Worm (Caenorhabditis elegans) whole organism, young adult: ENCODE data around the gene F58F12.12.

ENCODE experiments used
- B0035.1 ChIP-seq: sonication (generic microtip); optimal IDR thresholded peaks from 2 replicates; lab custom pipeline; 2016; ENCODE audit warnings: missing genetic modification characterization, mild to moderate bottlenecking, missing compliant biosample characterization, missing genotype, missing genetic modification reagents
- B0261.1 ChIP-seq: sonication (generic microtip); optimal IDR thresholded peaks from 2 replicates; lab custom pipeline; 2016; ENCODE audit warnings: mild to moderate bottlenecking, missing genetic modification characterization, moderate library complexity, missing compliant biosample characterization
- C06A6.2 ChIP-seq: fragments of 200-800 bp; sonication (Bioruptor generic); conservative IDR thresholded peaks from 2 replicates; pipeline ENCODE4 v1.3.6; 2022; ENCODE audit warnings: missing genetic modification characterization, missing compliant biosample characterization
- F10E7.11 ChIP-seq: sonication (generic microtip); optimal IDR thresholded peaks from 2 replicates; lab custom pipeline; 2017; ENCODE audit warnings: mild to moderate bottlenecking, missing genetic modification characterization, moderate library complexity, missing compliant biosample characterization
- F22D6.2 ChIP-seq: sonication (generic microtip); optimal IDR thresholded peaks from 2 replicates; lab custom pipeline; 2016; ENCODE audit warnings: mild to moderate bottlenecking, missing genetic modification characterization, missing compliant biosample characterization
- F52B5.7 ChIP-seq: sonication (generic microtip); optimal IDR thresholded peaks from 2 replicates; lab custom pipeline; 2016; ENCODE audit warnings: mild to moderate bottlenecking, missing genetic modification characterization, missing compliant biosample characterization
- F55B11.4 ChIP-seq: sonication (generic microtip); optimal IDR thresholded peaks from 2 replicates; lab custom pipeline; 2016; ENCODE audit warnings: missing compliant biosample characterization, missing genetic modification characterization, borderline replicate concordance; ENCODE audit not compliant: insufficient read depth
- T26A5.8 ChIP-seq: sonication (generic microtip); optimal IDR thresholded peaks from 2 replicates; lab custom pipeline; 2016; ENCODE audit warnings: missing genetic modification characterization, missing compliant biosample characterization
- Y53F4B.3 ChIP-seq: fragments of 200-800 bp; sonication (Bioruptor generic); IDR thresholded peaks from 2 replicates; pipeline ENCODE4 v1.3.6; 2022; ENCODE audit warnings: missing genetic modification reagents, missing genetic modification characterization, missing compliant biosample characterization
- Y56A3A.18 ChIP-seq: fragments of 200-800 bp; sonication (Bioruptor generic); IDR thresholded peaks from 2 replicates; pipeline ENCODE4 v1.3.6; 2022; ENCODE audit warnings: missing genetic modification reagents, missing genetic modification characterization, missing compliant biosample characterization
- Y67H2A.10 ChIP-seq: fragments of 200-800 bp; sonication (Bioruptor generic); conservative IDR thresholded peaks from 2 replicates; pipeline ENCODE4 v1.3.6; 2022; ENCODE audit warnings: missing genetic modification reagents, missing genetic modification characterization, missing compliant biosample characterization
- Y95B8A.8 ChIP-seq: fragments of 200-800 bp; sonication (Bioruptor generic); IDR thresholded peaks from 2 replicates; pipeline ENCODE4 v1.3.6; 2022; ENCODE audit warnings: missing genetic modification reagents, missing genetic modification characterization, missing compliant biosample characterization
- ZK185.1 ChIP-seq: sonication (generic microtip); optimal IDR thresholded peaks from 2 replicates; lab custom pipeline; 2016; ENCODE audit warnings: mild to moderate bottlenecking, missing genetic modification characterization, missing compliant biosample characterization; ENCODE audit not compliant: poor library complexity, severe bottlenecking
- akir-1 ChIP-seq: fragments of 200-800 bp; sonication (Bioruptor generic); optimal IDR thresholded peaks from 2 replicates; lab custom pipeline; 2018; ENCODE audit warnings: mild to moderate bottlenecking, missing genetic modification characterization, moderate library complexity, missing compliant biosample characterization
- ama-1 ChIP-seq, 3 experiments: fragments of 150-350 bp in 1 of 3; sonication (generic microtip) in 2 of 3; optimal IDR thresholded peaks; 2 replicates each; lab custom pipeline; 2014 to 2018; ENCODE audit warnings: missing biosample characterization in 2 of 3, missing genetic modification characterization in 2 of 3, missing genetic modification reagents in 2 of 3
- attf-5 ChIP-seq: fragments of 200-800 bp; sonication (Bioruptor generic); optimal IDR thresholded peaks from 2 replicates; lab custom pipeline; 2018; ENCODE audit warnings: mild to moderate bottlenecking, missing genetic modification characterization, missing compliant biosample characterization
- cebp-1 ChIP-seq, 2 experiments: fragments of 200-800 bp in 1 of 2; sonication (Bioruptor generic) in 1 of 2; sonication (generic microtip) in 1 of 2; IDR thresholded peaks in 1 of 2; optimal IDR thresholded peaks in 1 of 2; 2 replicates each; pipeline versions ENCODE4 v1.3.6 to Lab custom; 2017 to 2022; ENCODE audit warnings: missing compliant biosample characterization in 2 of 2, missing genetic modification characterization in 2 of 2, mild to moderate bottlenecking in 1 of 2, missing genetic modification reagents in 1 of 2, moderate library complexity in 1 of 2
- ceh-100 ChIP-seq: fragments of 200-800 bp; sonication (Bioruptor generic); IDR thresholded peaks from 2 replicates; pipeline ENCODE4 v1.3.6; 2022; ENCODE audit warnings: missing genetic modification reagents, missing genetic modification characterization, missing compliant biosample characterization
- chd-7 ChIP-seq: sonication (generic microtip); optimal IDR thresholded peaks from 2 replicates; lab custom pipeline; 2016; ENCODE audit warnings: mild to moderate bottlenecking, missing genetic modification characterization, moderate library complexity, missing compliant biosample characterization
- die-1 ChIP-seq: sonication (generic microtip); optimal IDR thresholded peaks from 2 replicates; lab custom pipeline; 2016; ENCODE audit warnings: missing genotype, mild to moderate bottlenecking, missing genetic modification characterization, missing compliant biosample characterization
- dpl-1 ChIP-seq: fragments of 150-350 bp; optimal IDR thresholded peaks from 2 replicates; lab custom pipeline; 2014; ENCODE audit warnings: missing biosample characterization, missing genetic modification reagents, missing genetic modification characterization
- egrh-3 ChIP-seq: fragments of 200-800 bp; sonication (Bioruptor generic); IDR thresholded peaks from 2 replicates; pipeline ENCODE4 v1.3.6; 2022; ENCODE audit warnings: missing genetic modification reagents, missing genetic modification characterization, missing compliant biosample characterization
- ekl-4 ChIP-seq: fragments of 200-800 bp; sonication (Bioruptor generic); IDR thresholded peaks from 2 replicates; pipeline ENCODE4 v1.3.6; 2022; ENCODE audit warnings: missing genetic modification reagents, missing genetic modification characterization, missing compliant biosample characterization
- gei-17 ChIP-seq: fragments of 200-800 bp; sonication (Bioruptor generic); optimal IDR thresholded peaks from 2 replicates; lab custom pipeline; 2018; ENCODE audit warnings: mild to moderate bottlenecking, missing genetic modification characterization, missing compliant biosample characterization
- hlh-12 ChIP-seq: sonication (generic microtip); optimal IDR thresholded peaks from 2 replicates; lab custom pipeline; 2016; ENCODE audit warnings: missing genetic modification characterization, missing compliant biosample characterization
- hmg-1.2 ChIP-seq: fragments of 200-800 bp; sonication (Bioruptor generic); IDR thresholded peaks from 2 replicates; pipeline ENCODE4 v1.3.6; 2022; ENCODE audit warnings: missing genetic modification reagents, missing genetic modification characterization, missing compliant biosample characterization
- hrde-1 ChIP-seq: sonication (generic microtip); optimal IDR thresholded peaks from 2 replicates; lab custom pipeline; 2016; ENCODE audit warnings: missing genetic modification characterization, mild to moderate bottlenecking, missing compliant biosample characterization, moderate library complexity, missing genotype, missing genetic modification reagents, borderline replicate concordance
- lag-1 ChIP-seq: fragments of 200-800 bp; sonication (Bioruptor generic); IDR thresholded peaks from 2 replicates; pipeline ENCODE4 v1.3.6; 2022; ENCODE audit warnings: missing genetic modification reagents, missing genetic modification characterization, missing compliant biosample characterization
- let-526 ChIP-seq: fragments of 200-800 bp; sonication (Bioruptor generic); IDR thresholded peaks from 2 replicates; pipeline ENCODE4 v1.3.6; 2022; ENCODE audit warnings: missing genetic modification reagents, missing genetic modification characterization, missing compliant biosample characterization
- let-607 ChIP-seq, 2 experiments: fragments of 200-800 bp in 1 of 2; sonication (Bioruptor generic) in 1 of 2; sonication (generic microtip) in 1 of 2; optimal IDR thresholded peaks; 2 replicates each; lab custom pipeline; 2016 to 2018; ENCODE audit warnings: mild to moderate bottlenecking in 2 of 2, missing compliant biosample characterization in 2 of 2, missing genetic modification characterization in 2 of 2, moderate library complexity in 2 of 2, missing genotype in 1 of 2
- lin-40 ChIP-seq: sonication (generic microtip); optimal IDR thresholded peaks from 2 replicates; lab custom pipeline; 2016; ENCODE audit warnings: missing genetic modification characterization, mild to moderate bottlenecking, missing compliant biosample characterization, missing genotype, missing genetic modification reagents
- lsl-1 ChIP-seq: fragments of 200-800 bp; sonication (Bioruptor generic); optimal IDR thresholded peaks from 2 replicates; lab custom pipeline; 2018; ENCODE audit warnings: mild to moderate bottlenecking, missing genetic modification characterization, moderate library complexity, missing compliant biosample characterization
- madf-6 ChIP-seq: fragments of 200-800 bp; sonication (Bioruptor generic); IDR thresholded peaks from 2 replicates; pipeline ENCODE4 v1.3.6; 2022; ENCODE audit warnings: missing genetic modification reagents, missing genetic modification characterization, missing compliant biosample characterization
- mcd-1 ChIP-seq: fragments of 200-800 bp; sonication (Bioruptor generic); IDR thresholded peaks from 2 replicates; pipeline ENCODE4 v1.3.6; 2022; ENCODE audit warnings: missing genetic modification reagents, missing genetic modification characterization, missing compliant biosample characterization
- mes-4 ChIP-seq: sonication (generic microtip); optimal IDR thresholded peaks from 2 replicates; lab custom pipeline; 2016; ENCODE audit warnings: missing genotype, missing genetic modification characterization, missing compliant biosample characterization
- mxl-1 ChIP-seq: sonication (generic microtip); optimal IDR thresholded peaks from 2 replicates; lab custom pipeline; 2016; ENCODE audit warnings: missing genetic modification characterization, missing compliant biosample characterization
- nfyb-1 ChIP-seq: fragments of 200-800 bp; sonication (Bioruptor generic); IDR thresholded peaks from 2 replicates; pipeline ENCODE4 v1.3.6; 2022; ENCODE audit warnings: missing genetic modification reagents, missing genetic modification characterization, missing compliant biosample characterization
- nhr-80 ChIP-seq: sonication (generic microtip); optimal IDR thresholded peaks from 2 replicates; lab custom pipeline; 2016; ENCODE audit warnings: missing genetic modification characterization, missing compliant biosample characterization
- rpc-1 ChIP-seq, 2 experiments: fragments of 150-350 bp in 1 of 2; sonication (generic microtip) in 1 of 2; optimal IDR thresholded peaks; 2 replicates each; lab custom pipeline; 2014 to 2018; ENCODE audit warnings: missing biosample characterization in 1 of 2, missing genetic modification characterization in 1 of 2, missing genetic modification reagents in 1 of 2, missing genotype in 1 of 2
- snpc-4 ChIP-seq, 5 experiments: fragments of 150-350 bp in 1 of 5; sonication (generic microtip) in 4 of 5; optimal IDR thresholded peaks; 2 replicates each; lab custom pipeline; 2014 to 2018; ENCODE audit warnings: missing genetic modification characterization in 5 of 5, missing biosample characterization in 3 of 5, antibody characterized with exemption in 2 of 5, mild to moderate bottlenecking in 2 of 5, missing compliant biosample characterization in 2 of 5, missing genotype in 2 of 5, moderate library complexity in 2 of 5, missing genetic modification reagents in 1 of 5
- somi-1 ChIP-seq: fragments of 200-800 bp; sonication (Bioruptor generic); optimal IDR thresholded peaks from 2 replicates; lab custom pipeline; 2018; ENCODE audit warnings: mild to moderate bottlenecking, missing genetic modification characterization, missing compliant biosample characterization
- sptf-2 ChIP-seq: fragments of 200-800 bp; sonication (Bioruptor generic); optimal IDR thresholded peaks from 2 replicates; lab custom pipeline; 2018; ENCODE audit warnings: mild to moderate bottlenecking, missing genetic modification characterization, missing compliant biosample characterization
- tlf-1 ChIP-seq: fragments of 200-800 bp; sonication (Bioruptor generic); optimal IDR thresholded peaks from 2 replicates; lab custom pipeline; 2018; ENCODE audit warnings: mild to moderate bottlenecking, missing genetic modification characterization, missing compliant biosample characterization
- zim-3 ChIP-seq: sonication (generic microtip); optimal IDR thresholded peaks from 2 replicates; lab custom pipeline; 2017; ENCODE audit warnings: mild to moderate bottlenecking, missing genetic modification characterization, moderate library complexity, missing compliant biosample characterization
- ztf-18 ChIP-seq: sonication (generic microtip); optimal IDR thresholded peaks from 2 replicates; lab custom pipeline; 2016; ENCODE audit warnings: missing genotype, mild to moderate bottlenecking, missing genetic modification characterization, missing compliant biosample characterization
- ztf-28 ChIP-seq: fragments of 200-800 bp; sonication (Bioruptor generic); IDR thresholded peaks from 2 replicates; pipeline ENCODE4 v1.3.6; 2022; ENCODE audit warnings: missing genetic modification reagents, missing genetic modification characterization, missing compliant biosample characterization

The F58F12.12 gene

DNA sequence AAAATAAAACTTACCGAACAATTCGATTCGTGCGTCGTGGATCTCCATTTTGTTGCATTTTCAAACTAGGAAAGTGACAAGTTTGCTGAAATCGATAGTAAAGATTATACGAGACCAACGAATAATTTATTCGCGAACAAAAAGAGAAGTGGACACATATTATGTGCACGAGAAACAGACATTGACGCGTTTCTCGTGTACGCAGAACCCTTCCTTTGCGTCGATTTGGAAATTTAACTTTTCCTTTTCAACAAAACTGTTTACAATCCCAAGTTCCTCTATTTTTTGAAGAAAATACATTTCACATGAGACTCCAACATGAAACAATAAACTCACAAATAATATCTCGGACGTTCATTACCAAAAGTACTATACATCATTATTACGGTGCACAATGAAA is 20.1 kb upstream of the F58F12.12 start, which contains the start of gene K10B2.4 (continued):
- TF ChIP-seq hmg-1.2 (GFP tag; lab: Robert Waterston, UW) (0 out of 2 replicates have a peak, but pooled peaks have one; percentile 27), sptf-2 (GFP tag; lab: Kevin White, UChicago) (no peak), F10E7.11 (tag; lab: Kevin White, UChicago) (no peak), Y56A3A.18 (no peak), ama-1 (optimal IDR thresholded peaks at IDR 0.05; lab: Kevin White, UChicago) (no peak), ama-1 (GFP tag; optimal IDR thresholded peaks at IDR 0.05; lab: Kevin White, UChicago) (peak in 1 of 2 experiments; percentile 38), cebp-1 (GFP tag; IDR thresholded peaks at IDR 0.05; lab: Robert Waterston, UW) (no peak), cebp-1 (tag; optimal IDR thresholded peaks at IDR 0.05; lab: Kevin White, UChicago) (peak; percentile 47), Y95B8A.8 (GFP tag; lab: Robert Waterston, UW) (no peak), nhr-80 (tag; lab: Kevin White, UChicago) (peak; percentile 61), egrh-3 (GFP tag; lab: Robert Waterston, UW) (no peak), attf-5 (peak; percentile 72), madf-6 (GFP tag; lab: Robert Waterston, UW) (peak; percentile 50), mes-4 (tag; lab: Kevin White, UChicago) (no peak), T26A5.8 (tag; lab: Kevin White, UChicago) (no peak), hlh-12 (tag; lab: Kevin White, UChicago) (no peak), B0261.1 (tag; lab: Kevin White, UChicago) (no peak), lag-1 (GFP tag; lab: Robert Waterston, UW) (no peak), F52B5.7 (tag; lab: Kevin White, UChicago) (no peak), ceh-100 (GFP tag; lab: Robert Waterston, UW) (peak; percentile 34; the same call in 1 of the 2 replicates), ZK185.1 (tag; lab: Kevin White, UChicago) (peak; percentile 58), F22D6.2 (tag; lab: Kevin White, UChicago) (no peak), somi-1 (GFP tag; lab: Kevin White, UChicago) (no peak), die-1 (tag; lab: Kevin White, UChicago) (no peak), gei-17 (GFP tag; lab: Kevin White, UChicago) (no peak), mcd-1 (GFP tag; lab: Robert Waterston, UW) (peak; percentile 59; the same call in 1 of the 2 replicates), rpc-1 (optimal IDR thresholded peaks at IDR 0.05; lab: Kevin White, UChicago) (no peak), rpc-1 (tag; optimal IDR thresholded peaks at IDR 0.05; lab: Kevin White, UChicago) (no peak), let-607 (tag; optimal IDR thresholded peaks at IDR 0.05; lab: Kevin White, UChicago) (peak in 1 of 2 experiments; percentile 5), mxl-1 (tag; lab: Kevin White, UChicago) (no peak), chd-7 (tag; lab: Kevin White, UChicago) (no peak), zim-3 (no peak), akir-1 (GFP tag; lab: Kevin White, UChicago) (peak; percentile 12), ztf-28 (no peak), Y53F4B.3 (GFP tag; lab: Robert Waterston, UW) (no peak), ekl-4 (GFP tag; lab: Robert Waterston, UW) (peak; percentile 73), hrde-1 (tag; lab: Kevin White, UChicago) (peak; percentile 53), lsl-1 (GFP tag; lab: Kevin White, UChicago) (peak; percentile 7), tlf-1 (GFP tag; lab: Kevin White, UChicago) (peak; percentile 43), lin-40 (tag; lab: Kevin White, UChicago) (peak; percentile 47), Y67H2A.10 (0 out of 2 replicates have a peak, but pooled peaks have one; percentile 21), C06A6.2 (GFP tag; lab: Robert Waterston, UW) (no peak), nfyb-1 (peak; percentile 57; the same call in 1 of the 2 replicates), B0035.1 (peak; percentile 56), let-526 (GFP tag; lab: Robert Waterston, UW) (peak; percentile 22; the same call in 1 of the 2 replicates), F55B11.4 (no peak), snpc-4 (GFP tag; optimal IDR thresholded peaks at IDR 0.05; lab: Kevin White, UChicago) (peak; percentile 0), snpc-4 (tag; optimal IDR thresholded peaks at IDR 0.05; lab: Kevin White, UChicago) (peak; percentile 22 to 42 (median 36)), dpl-1 (peak; percentile 46), ztf-18 (tag; lab: Kevin White, UChicago) (peak; percentile 92)
